Fruit fly (Drosophila melanogaster): ENCODE results near the gene CG12617.

CG12617 gene

DNA sequence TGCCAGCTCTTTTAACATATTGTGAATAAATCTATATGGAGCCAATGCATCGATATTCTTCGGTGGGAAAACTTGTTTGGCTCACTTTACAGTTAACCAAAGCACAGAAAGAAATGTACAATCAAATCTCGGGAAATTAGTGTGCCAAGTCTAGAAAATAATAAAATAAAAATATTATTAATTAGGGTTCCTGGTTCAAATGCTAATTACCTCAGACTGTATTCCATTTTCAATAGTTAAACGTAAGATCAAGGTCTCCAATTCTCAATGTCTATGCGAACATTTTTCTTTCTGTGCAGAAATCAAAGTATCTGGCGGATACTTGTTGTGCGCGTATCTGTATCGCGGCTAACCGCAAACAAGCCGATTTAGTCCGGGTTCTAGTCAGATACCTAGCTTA lies 40.4 kb downstream of the CG12617 start (continued):
- TF ChIP-seq CG9609 (GFP tag; optimal IDR thresholded peaks at IDR 0.05) (no peak), CG6791 (GFP tag; IDR thresholded peaks at IDR 0.05; ENCODE audit: partially characterized antibody) (no peak), dm (GFP tag; optimal IDR thresholded peaks at IDR 0.05) (no peak), CG11696 (GFP tag; IDR thresholded peaks at IDR 0.05) (no peak), CG15514 (GFP tag; optimal IDR thresholded peaks at IDR 0.05) (no peak), Hr78 (GFP tag; optimal IDR thresholded peaks at IDR 0.05) (no peak), CG17359 (tag; optimal IDR thresholded peaks at IDR 0.05) (no peak), cwo (GFP tag; optimal IDR thresholded peaks at IDR 0.05) (no peak), prd (optimal IDR thresholded peaks at IDR 0.05) (no peak), prd (GFP tag; IDR thresholded peaks at IDR 0.05) (peak; percentile 13; the same call in 1 of the 3 replicates), chn (GFP tag; optimal IDR thresholded peaks at IDR 0.05) (no peak), ems (GFP tag; optimal IDR thresholded peaks at IDR 0.05) (no peak), sug (tag; optimal IDR thresholded peaks at IDR 0.05) (no peak), ro (GFP tag; IDR thresholded peaks at IDR 0.05) (no peak), CG7357 (GFP tag; IDR thresholded peaks at IDR 0.05) (no peak), amos (GFP tag; IDR thresholded peaks at IDR 0.05; ENCODE audit: partially characterized antibody) (no peak), Hey (tag; optimal IDR thresholded peaks at IDR 0.05) (no peak), CG10321 (GFP tag; IDR thresholded peaks at IDR 0.05) (no peak), lola (GFP tag; optimal IDR thresholded peaks at IDR 0.05) (peak in 1 of 3 experiments; percentile 0), CTCF (GFP tag; optimal IDR thresholded peaks at IDR 0.05) (no peak), Mrtf (GFP tag; IDR thresholded peaks at IDR 0.05) (no peak), CG30403 (GFP tag; optimal IDR thresholded peaks at IDR 0.05) (peak; percentile 14), CG2199 (GFP tag; IDR thresholded peaks at IDR 0.05) (no peak), ap (GFP tag; IDR thresholded peaks at IDR 0.05) (no peak), esg (GFP tag; conservative IDR thresholded peaks at IDR 0.05) (0 out of 2 replicates have a peak, but pooled peaks have one; percentile 9), NFAT (GFP tag; IDR thresholded peaks at IDR 0.05) (no peak), Oli (tag; optimal IDR thresholded peaks at IDR 0.05) (peak; percentile 37), CG10274 (GFP tag; optimal IDR thresholded peaks at IDR 0.05) (no peak), mld (GFP tag; IDR thresholded peaks at IDR 0.05; ENCODE audit: partially characterized antibody) (no peak), ham (GFP tag; IDR thresholded peaks at IDR 0.05) (no peak), pho (GFP tag; optimal IDR thresholded peaks at IDR 0.05) (no peak), CG34376 (GFP tag; optimal IDR thresholded peaks at IDR 0.05) (no peak), luna (GFP tag; optimal IDR thresholded peaks at IDR 0.05) (no peak), bcd (GFP tag; optimal IDR thresholded peaks at IDR 0.05) (no peak), dmrt99B (tag; optimal IDR thresholded peaks at IDR 0.05) (no peak), dimm (GFP tag; IDR thresholded peaks at IDR 0.05) (peak; percentile 42; the same call in 1 of the 2 replicates), CG15601 (tag; optimal IDR thresholded peaks at IDR 0.05) (peak; percentile 21), Awh (GFP tag; IDR thresholded peaks at IDR 0.05) (no peak), CG11093 (GFP tag; IDR thresholded peaks at IDR 0.05) (no peak), Rfx (GFP tag; IDR thresholded peaks at IDR 0.05) (no peak), CG2875 (GFP tag; optimal IDR thresholded peaks at IDR 0.05) (peak; percentile 12), dysf (GFP tag; IDR thresholded peaks at IDR 0.05) (no peak), hb (GFP tag; IDR thresholded peaks at IDR 0.05; ENCODE audit: partially characterized antibody) (no peak), CG3065 (GFP tag; optimal IDR thresholded peaks at IDR 0.05) (no peak), Hmx (GFP tag; optimal IDR thresholded peaks at IDR 0.05) (no peak), CG1024 (GFP tag; IDR thresholded peaks at IDR 0.05) (no peak), C15 (GFP tag; IDR thresholded peaks at IDR 0.05) (no peak), az2 (GFP tag; optimal IDR thresholded peaks at IDR 0.05) (peak; percentile 30), CG10366 (GFP tag; IDR thresholded peaks at IDR 0.05) (peak; percentile 28; the same call in 1 of the 2 replicates), gcm (GFP tag; optimal IDR thresholded peaks at IDR 0.05) (no peak), seq (GFP tag; IDR thresholded peaks at IDR 0.05) (0 out of 2 replicates have a peak, but pooled peaks have one; percentile 34), ab (GFP tag; optimal IDR thresholded peaks at IDR 0.05) (no peak)
